Fruit fly (Drosophila melanogaster) whole organism, prepupa: ENCODE data around the gene RASSF8.
A peak's percentile ranks its signal among the peaks of the same experiment; 100 is the strongest.

Source experiments
- Blimp-1 ChIP-seq: fragments of 200-800 bp; sonication (Bioruptor generic); optimal IDR thresholded peaks from 3 replicates; lab custom pipeline; 2017; ENCODE audit warnings: missing biosample characterization, missing genetic modification characterization, mild to moderate bottlenecking, moderate library complexity, missing genetic modification reagents
- CG10631 ChIP-seq: fragments of 200-800 bp; sonication (Bioruptor generic); optimal IDR thresholded peaks from 2 replicates; lab custom pipeline; 2016; ENCODE audit warnings: missing biosample characterization, missing genetic modification characterization
- CG10669 ChIP-seq: fragments of 200-800 bp; sonication (Bioruptor generic); optimal IDR thresholded peaks from 3 replicates; lab custom pipeline; 2018; ENCODE audit warnings: missing biosample characterization, mild to moderate bottlenecking, missing genetic modification characterization, moderate library complexity
- CG11294 ChIP-seq: fragments of 200-800 bp; sonication (Bioruptor generic); IDR thresholded peaks from 2 replicates; pipeline ENCODE4 v1.3.6; 2022; ENCODE audit warnings: missing biosample characterization, missing genetic modification characterization
- CG11762 ChIP-seq: fragments of 200-800 bp; sonication (Bioruptor generic); optimal IDR thresholded peaks from 3 replicates; lab custom pipeline; 2016; ENCODE audit warnings: missing biosample characterization, missing genetic modification characterization; ENCODE audit not compliant: insufficient read depth
- CG11902 ChIP-seq: fragments of 200-800 bp; sonication (Bioruptor generic); optimal IDR thresholded peaks from 3 replicates; lab custom pipeline; 2016; ENCODE audit warnings: missing biosample characterization, missing genetic modification characterization
- CG15336 ChIP-seq: fragments of 200-800 bp; sonication (Bioruptor generic); IDR thresholded peaks from 2 replicates; pipeline ENCODE4 v1.3.6; 2022; ENCODE audit warnings: missing biosample characterization, missing genetic modification characterization
- CG3032 ChIP-seq: fragments of 200-800 bp; optimal IDR thresholded peaks from 2 replicates; lab custom pipeline; 2019; ENCODE audit warnings: missing biosample characterization, mild to moderate bottlenecking, missing genetic modification characterization, moderate library complexity
- CG31627 ChIP-seq: fragments of 200-800 bp; sonication (Bioruptor generic); optimal IDR thresholded peaks from 3 replicates; lab custom pipeline; 2016; ENCODE audit warnings: missing biosample characterization, missing genetic modification characterization
- CG32006 ChIP-seq: fragments of 200-800 bp; sonication (Bioruptor generic); optimal IDR thresholded peaks from 3 replicates; lab custom pipeline; 2017; ENCODE audit warnings: missing biosample characterization, mild to moderate bottlenecking, missing genetic modification characterization
- CG34406 ChIP-seq: fragments of 200-800 bp; sonication (Bioruptor generic); optimal IDR thresholded peaks from 3 replicates; lab custom pipeline; 2016; ENCODE audit warnings: missing biosample characterization, missing genetic modification characterization
- CG3919 ChIP-seq: fragments of 200-800 bp; sonication (Bioruptor generic); optimal IDR thresholded peaks from 3 replicates; lab custom pipeline; 2016; ENCODE audit warnings: missing biosample characterization, missing genetic modification characterization
- CG6163 ChIP-seq: fragments of 200-800 bp; sonication (Bioruptor generic); IDR thresholded peaks from 3 replicates; pipeline ENCODE4 v1.3.6; 2022; ENCODE audit warnings: missing biosample characterization, missing genetic modification characterization
- CG6276 ChIP-seq: fragments of 200-800 bp; sonication (Bioruptor generic); optimal IDR thresholded peaks from 2 replicates; lab custom pipeline; 2017; ENCODE audit warnings: missing biosample characterization, mild to moderate bottlenecking, missing genetic modification characterization
- CG6792 ChIP-seq: fragments of 200-800 bp; sonication (Bioruptor generic); optimal IDR thresholded peaks from 3 replicates; lab custom pipeline; 2016; ENCODE audit warnings: missing biosample characterization, missing genetic modification characterization
- CG6854 ChIP-seq: fragments of 200-800 bp; sonication (Bioruptor generic); optimal IDR thresholded peaks from 2 replicates; lab custom pipeline; 2017; ENCODE audit warnings: missing biosample characterization, mild to moderate bottlenecking, missing genetic modification characterization
- CG7368 ChIP-seq: fragments of 200-800 bp; sonication (Bioruptor generic); optimal IDR thresholded peaks from 3 replicates; lab custom pipeline; 2016; ENCODE audit warnings: missing biosample characterization, missing genetic modification characterization
- CG8319 ChIP-seq: fragments of 200-800 bp; sonication (Bioruptor generic); optimal IDR thresholded peaks from 3 replicates; lab custom pipeline; 2016; ENCODE audit warnings: missing biosample characterization, missing genetic modification characterization
- Eip78C ChIP-seq: fragments of 200-800 bp; sonication (Bioruptor generic); peaks from one replicate; lab custom pipeline; 2016; ENCODE audit warnings: missing biosample characterization, missing genetic modification characterization
- Eip93F ChIP-seq: fragments of 200-800 bp; sonication (Bioruptor generic); optimal IDR thresholded peaks from 2 replicates; lab custom pipeline; 2016; ENCODE audit warnings: missing biosample characterization, mild to moderate bottlenecking, missing genetic modification characterization
- Ets21C ChIP-seq: fragments of 200-800 bp; sonication (Bioruptor generic); optimal IDR thresholded peaks from 3 replicates; lab custom pipeline; 2016; ENCODE audit warnings: missing biosample characterization, missing genetic modification characterization
- Ets96B ChIP-seq: fragments of 200-800 bp; optimal IDR thresholded peaks from 2 replicates; lab custom pipeline; 2019; ENCODE audit warnings: missing biosample characterization, mild to moderate bottlenecking, missing genetic modification characterization, moderate library complexity
- Gug ChIP-seq: fragments of 200-800 bp; sonication (Bioruptor generic); IDR thresholded peaks from 2 replicates; pipeline ENCODE4 v1.3.6; 2022; ENCODE audit warnings: missing biosample characterization, missing genetic modification characterization
- Hr39 ChIP-seq: fragments of 200-800 bp; sonication (Bioruptor generic); optimal IDR thresholded peaks from 2 replicates; lab custom pipeline; 2016; ENCODE audit warnings: missing biosample characterization, missing genetic modification characterization
- Hr4 ChIP-seq: fragments of 200-800 bp; sonication (Bioruptor generic); optimal IDR thresholded peaks from 3 replicates; lab custom pipeline; 2016; ENCODE audit warnings: missing biosample characterization, missing genetic modification characterization
- Lpt ChIP-seq: fragments of 200-800 bp; sonication (Bioruptor generic); optimal IDR thresholded peaks from 3 replicates; lab custom pipeline; 2016; ENCODE audit warnings: missing biosample characterization, missing genetic modification characterization
- Met ChIP-seq: fragments of 200-800 bp; sonication (Bioruptor generic); optimal IDR thresholded peaks from 3 replicates; lab custom pipeline; 2016; ENCODE audit warnings: missing biosample characterization, missing genetic modification characterization
- OdsH ChIP-seq: fragments of 200-800 bp; sonication (Bioruptor generic); optimal IDR thresholded peaks from 3 replicates; lab custom pipeline; 2016; ENCODE audit warnings: missing biosample characterization, missing genetic modification characterization
- Smox ChIP-seq: fragments of 200-800 bp; sonication (Bioruptor generic); optimal IDR thresholded peaks from 3 replicates; lab custom pipeline; 2016; ENCODE audit warnings: missing biosample characterization, missing genetic modification characterization
- Sox102F ChIP-seq: fragments of 200-800 bp; sonication (Bioruptor generic); optimal IDR thresholded peaks from 2 replicates; lab custom pipeline; 2016; ENCODE audit warnings: missing biosample characterization, mild to moderate bottlenecking, missing genetic modification characterization
- Sox14 ChIP-seq: fragments of 200-800 bp; sonication (Bioruptor generic); optimal IDR thresholded peaks from 3 replicates; lab custom pipeline; 2016; ENCODE audit warnings: missing biosample characterization, missing genetic modification characterization
- Sox15 ChIP-seq: fragments of 200-800 bp; sonication (Bioruptor generic); optimal IDR thresholded peaks from 3 replicates; lab custom pipeline; 2016; ENCODE audit warnings: missing biosample characterization, missing genetic modification characterization
- achi ChIP-seq: fragments of 200-800 bp; sonication (Bioruptor generic); optimal IDR thresholded peaks from 3 replicates; lab custom pipeline; 2016; ENCODE audit warnings: missing biosample characterization, missing genetic modification characterization
- acj6 ChIP-seq: fragments of 200-800 bp; sonication (Bioruptor generic); optimal IDR thresholded peaks from 3 replicates; lab custom pipeline; 2016; ENCODE audit warnings: missing biosample characterization, missing genetic modification characterization
- cyc ChIP-seq: fragments of 200-800 bp; sonication (Bioruptor generic); optimal IDR thresholded peaks from 3 replicates; lab custom pipeline; 2016; ENCODE audit warnings: missing biosample characterization, missing genetic modification characterization
- dac ChIP-seq: fragments of 200-800 bp; sonication (Bioruptor generic); optimal IDR thresholded peaks from 2 replicates; lab custom pipeline; 2017; ENCODE audit warnings: missing biosample characterization, mild to moderate bottlenecking, missing genetic modification characterization
- dsx ChIP-seq: fragments of 200-800 bp; optimal IDR thresholded peaks from 3 replicates; lab custom pipeline; 2019; ENCODE audit warnings: missing biosample characterization, mild to moderate bottlenecking, missing genetic modification characterization, moderate library complexity; ENCODE audit not compliant: poor library complexity, severe bottlenecking
- eg ChIP-seq: fragments of 200-800 bp; sonication (Bioruptor generic); IDR thresholded peaks from 3 replicates; pipeline ENCODE4 v1.3.6; 2022; ENCODE audit warnings: missing biosample characterization, missing genetic modification characterization
- fd59A ChIP-seq: fragments of 200-800 bp; sonication (Bioruptor generic); optimal IDR thresholded peaks from 2 replicates; lab custom pipeline; 2017; ENCODE audit warnings: missing biosample characterization, mild to moderate bottlenecking, missing genetic modification characterization, missing genetic modification reagents
- fd85E ChIP-seq: fragments of 200-800 bp; sonication (Bioruptor generic); optimal IDR thresholded peaks from 3 replicates; lab custom pipeline; 2016; ENCODE audit warnings: missing biosample characterization, missing genetic modification characterization
- fkh ChIP-seq: fragments of 200-800 bp; sonication (Bioruptor generic); optimal IDR thresholded peaks from 3 replicates; lab custom pipeline; 2017; ENCODE audit warnings: missing biosample characterization, mild to moderate bottlenecking, missing genetic modification characterization, moderate library complexity
- lz ChIP-seq: fragments of 200-800 bp; sonication (Bioruptor generic); optimal IDR thresholded peaks from 3 replicates; lab custom pipeline; 2016; ENCODE audit warnings: missing biosample characterization, missing genetic modification characterization
- net ChIP-seq: fragments of 200-800 bp; sonication (Bioruptor generic); optimal IDR thresholded peaks from 3 replicates; lab custom pipeline; 2016; ENCODE audit warnings: missing biosample characterization, missing genetic modification characterization
- pdm3 ChIP-seq: fragments of 200-800 bp; sonication (Bioruptor generic); optimal IDR thresholded peaks from 3 replicates; lab custom pipeline; 2016; ENCODE audit warnings: missing biosample characterization, missing genetic modification characterization
- salr ChIP-seq, 2 experiments: fragments of 200-800 bp; sonication (Bioruptor generic); optimal IDR thresholded peaks; 3 replicates each; lab custom pipeline; 2016 to 2018; ENCODE audit warnings: missing biosample characterization in 2 of 2, missing genetic modification characterization in 2 of 2, mild to moderate bottlenecking in 1 of 2
- spab ChIP-seq: fragments of 200-800 bp; sonication (Bioruptor generic); optimal IDR thresholded peaks from 2 replicates; lab custom pipeline; 2017; ENCODE audit warnings: missing biosample characterization, mild to moderate bottlenecking, missing genetic modification characterization, missing genetic modification reagents
- svp ChIP-seq: fragments of 200-800 bp; sonication (Bioruptor generic); peaks from one replicate; lab custom pipeline; 2016; ENCODE audit warnings: missing biosample characterization, missing genetic modification characterization
- topi ChIP-seq: fragments of 200-800 bp; sonication (Bioruptor generic); optimal IDR thresholded peaks from 3 replicates; lab custom pipeline; 2016; ENCODE audit warnings: missing biosample characterization, missing genetic modification characterization

The RASSF8 gene

dm6 chr3R:25631079-25631478, 30.5 kb upstream of the RASSF8 start (continued):
- TF ChIP-seq fd85E (GFP tag; lab: Kevin White, UChicago) (no peak), fd59A (GFP tag; lab: Kevin White, UChicago) (peak; percentile 13), CG10669 (GFP tag; lab: Kevin White, UChicago) (peak; percentile 19), Blimp-1 (GFP tag; lab: Kevin White, UChicago) (no peak), net (GFP tag; lab: Kevin White, UChicago) (no peak), Sox15 (peak; percentile 18), Met (peak; percentile 46), Hr39 (peak; percentile 43), CG3032 (peak; percentile 33), spab (GFP tag; lab: Kevin White, UChicago) (peak; percentile 18), lz (peak; percentile 55), CG6276 (GFP tag; lab: Kevin White, UChicago) (no peak), CG6163 (peak; percentile 25; the same call in 1 of the 3 replicates), CG6854 (GFP tag; lab: Kevin White, UChicago) (no peak), topi (peak; percentile 45), CG31627 (GFP tag; lab: Kevin White, UChicago) (peak; percentile 33), Eip93F (no peak), Sox14 (GFP tag; lab: Kevin White, UChicago) (no peak), dsx (GFP tag; lab: Kevin White, UChicago) (no peak), pdm3 (GFP tag; lab: Kevin White, UChicago) (no peak), dac (GFP tag; lab: Kevin White, UChicago) (no peak), CG7368 (GFP tag; lab: Kevin White, UChicago) (peak; percentile 14), CG34406 (GFP tag; lab: Kevin White, UChicago) (no peak), cyc (peak; percentile 48), Smox (GFP tag; lab: Kevin White, UChicago) (peak; percentile 45)
- TF ChIP-seq, all 60 proteins: peak for 26

DNA sequence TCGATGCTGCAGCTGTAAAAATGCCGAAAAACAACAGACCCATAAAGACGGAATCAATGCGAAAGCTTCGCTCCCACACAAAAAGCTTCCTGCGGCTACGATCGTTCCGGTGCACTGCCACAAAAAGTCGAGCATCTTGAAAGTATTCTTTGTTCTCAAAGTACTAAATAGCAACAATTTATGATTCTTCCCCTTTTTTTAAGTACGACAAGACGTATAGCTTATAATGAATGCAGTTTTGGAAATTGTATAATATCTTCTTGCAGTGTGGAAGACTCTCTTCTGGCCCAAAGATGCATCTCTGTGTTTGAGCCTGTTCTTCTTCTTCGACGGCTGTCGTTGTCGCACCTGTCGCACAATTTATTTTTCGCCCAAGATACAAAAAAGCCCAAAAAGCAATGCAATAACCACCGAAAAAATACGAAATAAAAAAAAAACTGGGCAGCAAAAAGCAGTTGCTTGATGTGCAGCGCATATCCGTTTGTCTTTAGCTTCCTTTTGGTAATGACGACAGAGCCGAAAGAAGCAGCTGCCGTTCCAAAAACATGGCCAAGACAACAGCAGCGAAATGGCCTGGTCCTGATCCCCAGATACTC, 27.6 kb upstream of the RASSF8 start:
- TF ChIP-seq CG11762 (GFP tag; lab: Kevin White, UChicago) (peak; percentile 23), achi (GFP tag; lab: Kevin White, UChicago) (peak; percentile 53), Lpt (GFP tag; lab: Kevin White, UChicago) (no peak), CG10631 (GFP tag; lab: Kevin White, UChicago) (peak; percentile 42), salr (GFP tag; optimal IDR thresholded peaks at IDR 0.05; lab: Kevin White, UChicago) (no peak), Met (peak; percentile 89), Blimp-1 (GFP tag; lab: Kevin White, UChicago) (peak; percentile 66), topi (peak; percentile 81), CG34406 (GFP tag; lab: Kevin White, UChicago) (peak; percentile 68), CG3919 (peak; percentile 80), Sox14 (GFP tag; lab: Kevin White, UChicago) (peak; percentile 65), spab (GFP tag; lab: Kevin White, UChicago) (no peak), dac (GFP tag; lab: Kevin White, UChicago) (no peak), CG32006 (GFP tag; lab: Kevin White, UChicago) (no peak), OdsH (GFP tag; lab: Kevin White, UChicago) (peak; percentile 70), svp (GFP tag; lab: Kevin White, UChicago) (peak; percentile 95), CG15336 (GFP tag; lab: Robert Waterston, UW) (no peak), CG11902 (GFP tag; lab: Kevin White, UChicago) (peak; percentile 69), Eip78C (peak; percentile 83), CG8319 (peak; percentile 49), Sox102F (peak; percentile 86), Sox15 (peak; percentile 50), CG10669 (GFP tag; lab: Kevin White, UChicago) (no peak), Smox (GFP tag; lab: Kevin White, UChicago) (peak; percentile 85), Gug (GFP tag; lab: Robert Waterston, UW) (no peak), eg (0 out of 3 replicates have a peak, but pooled peaks have one; percentile 17), Hr4 (no peak), CG31627 (GFP tag; lab: Kevin White, UChicago) (peak; percentile 87), CG3032 (peak; percentile 16), fd85E (GFP tag; lab: Kevin White, UChicago) (no peak), acj6 (peak; percentile 73), fkh (no peak), Ets96B (peak; percentile 4), CG6792 (GFP tag; lab: Kevin White, UChicago) (peak; percentile 74), Hr39 (peak; percentile 88), CG11294 (GFP tag; lab: Robert Waterston, UW) (no peak), Ets21C (GFP tag; lab: Kevin White, UChicago) (peak; percentile 77), net (GFP tag; lab: Kevin White, UChicago) (peak; percentile 51)
